Fruit fly (Drosophila melanogaster): ENCODE data around the gene rho-4.

dm6 chrX:11621866-11622648, 22.4 kb downstream of the rho-4 start, which contains the start of gene Ptp10D:
- TF ChIP-seq CG8478 (optimal IDR thresholded peaks at IDR 0.05): no peak
- TF ChIP-seq usp (GFP tag; optimal IDR thresholded peaks at IDR 0.05): no peak
- no peak for TF ChIP-seq psq (optimal IDR thresholded peaks at IDR 0.05)
- no peak for TF ChIP-seq pan (optimal IDR thresholded peaks at IDR 0.05)
- TF ChIP-seq EcR (GFP tag; optimal IDR thresholded peaks at IDR 0.05): no peak

All from whole organism.